Fruit fly (Drosophila melanogaster): ENCODE results near the gene JIL-1.

DNA sequence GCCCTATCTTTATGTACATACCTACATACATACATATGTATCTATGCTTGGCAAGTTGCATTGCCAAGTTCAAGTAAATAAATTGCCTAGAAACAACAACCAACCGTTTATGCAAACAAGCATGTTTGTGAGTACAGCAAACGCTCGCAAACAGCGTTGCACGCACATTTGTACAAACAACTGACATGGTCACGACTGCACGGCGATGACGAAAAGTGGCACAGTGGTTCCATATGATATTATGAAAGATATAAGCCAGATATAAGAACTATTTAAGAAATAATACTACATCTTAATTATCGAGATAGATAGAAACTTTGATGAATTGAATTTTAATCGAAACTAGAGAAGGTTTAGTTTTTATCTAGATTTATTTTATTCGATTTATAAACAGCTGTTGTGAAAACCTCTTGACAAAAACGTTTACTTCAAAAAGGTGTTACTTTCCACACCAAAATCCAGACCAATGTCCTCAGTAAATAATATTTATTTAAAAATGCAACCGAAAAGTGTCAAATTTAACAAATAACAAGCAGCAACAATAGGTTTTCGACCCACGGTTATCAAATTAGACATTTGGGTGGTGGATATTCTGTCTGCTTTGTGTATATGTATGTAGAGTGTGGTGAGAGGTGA is 3.1 kb downstream of the JIL-1 start:
- TF ChIP-seq CG8478 (optimal IDR thresholded peaks at IDR 0.05) (no peak), pan (optimal IDR thresholded peaks at IDR 0.05) (no peak), usp (GFP tag; optimal IDR thresholded peaks at IDR 0.05) (no peak)
